Fruit fly (Drosophila melanogaster): ENCODE results near the gene CG13318.

The CG13318 gene

dm6 chr3R:8731597-8732263 is 40.8 kb downstream of the CG13318 start, which contains the start of the genes M1BP and CG8202 (continued):
- TF ChIP-seq Hr3 (GFP tag; optimal IDR thresholded peaks at IDR 0.05) (peak; percentile 94), pnt (GFP tag; optimal IDR thresholded peaks at IDR 0.05) (peak; percentile 70), CG3726 (GFP tag; IDR thresholded peaks at IDR 0.05) (no peak), Adf1 (GFP tag; IDR thresholded peaks at IDR 0.05) (peak; percentile 22; the same call in 1 of the 2 replicates), chm (GFP tag; IDR thresholded peaks at IDR 0.05) (peak; percentile 52; the same call in 1 of the 2 replicates), CG31365 (tag; optimal IDR thresholded peaks at IDR 0.05) (no peak), Oaz (GFP tag; IDR thresholded peaks at IDR 0.05) (no peak), gem (tag; optimal IDR thresholded peaks at IDR 0.05) (peak; percentile 96), CG31224 (GFP tag; IDR thresholded peaks at IDR 0.05) (peak; percentile 52), Dll (GFP tag; IDR thresholded peaks at IDR 0.05; ENCODE audit: partially characterized antibody) (no peak), HLH4C (GFP tag; IDR thresholded peaks at IDR 0.05; ENCODE audit: partially characterized antibody) (no peak), wek (GFP tag; optimal IDR thresholded peaks at IDR 0.05) (no peak), CG14710 (tag; optimal IDR thresholded peaks at IDR 0.05) (peak; percentile 95), HLH3B (GFP tag; IDR thresholded peaks at IDR 0.05) (peak; percentile 58), CG6654 (GFP tag; optimal IDR thresholded peaks at IDR 0.05) (peak; percentile 79), dmrt99B (tag; optimal IDR thresholded peaks at IDR 0.05) (peak; percentile 91), aop (GFP tag; IDR thresholded peaks at IDR 0.05) (0 out of 2 replicates have a peak, but pooled peaks have one; percentile 4), ro (GFP tag; IDR thresholded peaks at IDR 0.05) (peak; percentile 46; the same call in 1 of the 2 replicates), fru (optimal IDR thresholded peaks at IDR 0.05) (no peak), Mrtf (GFP tag; IDR thresholded peaks at IDR 0.05) (peak; percentile 74; the same call in 2 of the 3 replicates), Mes4 (GFP tag; optimal IDR thresholded peaks at IDR 0.05) (peak; percentile 47), CG2889 (GFP tag; IDR thresholded peaks at IDR 0.05) (peak; percentile 55; the same call in 1 of the 3 replicates), bbx (GFP tag; IDR thresholded peaks at IDR 0.05; ENCODE audit: partially characterized antibody) (no peak), wor (GFP tag; IDR thresholded peaks at IDR 0.05) (peak; percentile 56), CG33557 (GFP tag; optimal IDR thresholded peaks at IDR 0.05) (peak; percentile 94), Jarid2 (GFP tag; optimal IDR thresholded peaks at IDR 0.05) (no peak), eve (GFP tag; optimal IDR thresholded peaks at IDR 0.05) (no peak), CG3995 (GFP tag; optimal IDR thresholded peaks at IDR 0.05) (no peak), CG11696 (GFP tag; IDR thresholded peaks at IDR 0.05) (0 out of 2 replicates have a peak, but pooled peaks have one; percentile 15), fd64A (GFP tag; optimal IDR thresholded peaks at IDR 0.05) (peak; percentile 18), CG2678 (tag; optimal IDR thresholded peaks at IDR 0.05) (peak; percentile 97), E2f1 (GFP tag; IDR thresholded peaks at IDR 0.05) (peak; percentile 73; the same call in 1 of the 2 replicates), Ets97D (GFP tag; optimal IDR thresholded peaks at IDR 0.05) (no peak), CG8359 (GFP tag; optimal IDR thresholded peaks at IDR 0.05; ENCODE audit: borderline replicate concordance) (peak; percentile 70), CG13624 (GFP tag; optimal IDR thresholded peaks at IDR 0.05) (peak; percentile 32), Pdp1 (GFP tag; optimal IDR thresholded peaks at IDR 0.05) (peak; percentile 55 to 57), ranshi (GFP tag; IDR thresholded peaks at IDR 0.05) (peak; percentile 92), Ets65A (GFP tag) (peak; percentile 48), Blimp-1 (GFP tag; optimal IDR thresholded peaks at IDR 0.05) (peak; percentile 84), jumu (GFP tag; optimal IDR thresholded peaks at IDR 0.05) (peak; percentile 7), CG34224 (GFP tag; IDR thresholded peaks at IDR 0.05; ENCODE audit: partially characterized antibody) (no peak), CG3407 (GFP tag; optimal IDR thresholded peaks at IDR 0.05) (peak; percentile 71), CoRest (tag; optimal IDR thresholded peaks at IDR 0.05) (peak; percentile 97), az2 (GFP tag; optimal IDR thresholded peaks at IDR 0.05) (peak; percentile 91), Asciz (GFP tag; optimal IDR thresholded peaks at IDR 0.05) (peak; percentile 83), tup (GFP tag; optimal IDR thresholded peaks at IDR 0.05) (peak; percentile 4), sqz (GFP tag; optimal IDR thresholded peaks at IDR 0.05) (no peak), tx (GFP tag; optimal IDR thresholded peaks at IDR 0.05) (peak; percentile 38), CG32767 (GFP tag; IDR thresholded peaks at IDR 0.05) (peak; percentile 64; the same call in 1 of the 2 replicates)

Measured in whole organism, embryonic.